Worm (Caenorhabditis elegans): ENCODE results near the gene fbxc-47.

The fbxc-47 gene

ce11 chrIV:3819278-3819777 is 14.0 kb downstream of the fbxc-47 start, which contains the start of gene bris-1 (continued):
- TF ChIP-seq php-3 (GFP tag; IDR thresholded peaks at IDR 0.05) = 0 out of 2 replicates have a peak, but pooled peaks have one; percentile 19
- no peak for TF ChIP-seq ceh-32 (tag; optimal IDR thresholded peaks at IDR 0.05; ENCODE audit: poor library complexity)
- TF ChIP-seq unc-62 (GFP tag; optimal IDR thresholded peaks at IDR 0.05 in 1 of 2) = peak in 1 of 2 experiments; percentile 17
- no peak for TF ChIP-seq unc-62 (tag; optimal IDR thresholded peaks at IDR 0.05)
- TF ChIP-seq Y105C5A.15 (GFP tag; IDR thresholded peaks at IDR 0.05) = no peak
- no peak for TF ChIP-seq duxl-1 (tag; optimal IDR thresholded peaks at IDR 0.05; ENCODE audit: poor library complexity)
- no peak for TF ChIP-seq set-16 (GFP tag; IDR thresholded peaks at IDR 0.05)
- no peak for TF ChIP-seq zag-1 (tag; optimal IDR thresholded peaks at IDR 0.05)
- no peak for TF ChIP-seq aly-2 (tag; optimal IDR thresholded peaks at IDR 0.05)
- no peak for TF ChIP-seq lir-3 (tag; optimal IDR thresholded peaks at IDR 0.05)
- TF ChIP-seq mxl-3 (GFP tag; optimal IDR thresholded peaks at IDR 0.05) = no peak
- TF ChIP-seq zfp-3 (GFP tag; conservative IDR thresholded peaks at IDR 0.05) = no peak
- no peak for TF ChIP-seq ZK546.5 (tag; optimal IDR thresholded peaks at IDR 0.05)
- TF ChIP-seq daf-8 (GFP tag; IDR thresholded peaks at IDR 0.05) = no peak
- TF ChIP-seq jun-1 (tag; optimal IDR thresholded peaks at IDR 0.05) = no peak
- TF ChIP-seq mes-2 (tag; optimal IDR thresholded peaks at IDR 0.05; ENCODE audit: poor library complexity, severe bottlenecking) = no peak
- TF ChIP-seq nhr-48 (tag; optimal IDR thresholded peaks at IDR 0.05) = no peak
- TF ChIP-seq tag-97 (GFP tag; IDR thresholded peaks at IDR 0.05) = no peak
- peak; percentile 25 for TF ChIP-seq dve-1 (tag; optimal IDR thresholded peaks at IDR 0.05; ENCODE audit: insufficient read depth)
- no peak for TF ChIP-seq saeg-2 (GFP tag; IDR thresholded peaks at IDR 0.05)
- no peak for TF ChIP-seq F26F4.8 (GFP tag; conservative IDR thresholded peaks at IDR 0.05)
- TF ChIP-seq snpc-1.2 (GFP tag; IDR thresholded peaks at IDR 0.05) = no peak
- TF ChIP-seq nhr-111 (GFP tag; optimal IDR thresholded peaks at IDR 0.05) = no peak
- TF ChIP-seq lin-39 (tag; optimal IDR thresholded peaks at IDR 0.05) = no peak
- TF ChIP-seq Y48G9A.11 (GFP tag; IDR thresholded peaks at IDR 0.05) = no peak
- TF ChIP-seq dpl-1 (GFP tag; optimal IDR thresholded peaks at IDR 0.05) = no peak
- no peak for TF ChIP-seq hlh-30 (tag; optimal IDR thresholded peaks at IDR 0.05; ENCODE audit: insufficient read depth)
- no peak for TF ChIP-seq mxl-2 (GFP tag; conservative IDR thresholded peaks at IDR 0.05)
- TF ChIP-seq lin-29 (GFP tag; IDR thresholded peaks at IDR 0.05) = no peak
- TF ChIP-seq unc-130 (GFP tag; optimal IDR thresholded peaks at IDR 0.05) = no peak
- no peak for TF ChIP-seq R02D3.7 (tag; optimal IDR thresholded peaks at IDR 0.05)
- TF ChIP-seq skn-1 (tag; optimal IDR thresholded peaks at IDR 0.05) = no peak
- peak; percentile 61 for TF ChIP-seq nhr-28 (tag; optimal IDR thresholded peaks at IDR 0.05)
- peak; percentile 7 for TF ChIP-seq nhr-77 (tag; optimal IDR thresholded peaks at IDR 0.05)
- TF ChIP-seq nhr-102 (tag; optimal IDR thresholded peaks at IDR 0.05) = no peak
- no peak for TF ChIP-seq fos-1 (tag; optimal IDR thresholded peaks at IDR 0.05)
- no peak for TF ChIP-seq daf-16 (GFP tag; optimal IDR thresholded peaks at IDR 0.05)
- TF ChIP-seq daf-16 (tag; optimal IDR thresholded peaks at IDR 0.05) = peak; percentile 43
- no peak for TF ChIP-seq daf-12 (tag; optimal IDR thresholded peaks at IDR 0.05)
- TF ChIP-seq madf-5 (GFP tag; IDR thresholded peaks at IDR 0.05) = no peak
- no peak for TF ChIP-seq mdt-29 (GFP tag; IDR thresholded peaks at IDR 0.05)
- no peak for TF ChIP-seq lin-13 (GFP tag; optimal IDR thresholded peaks at IDR 0.05)
- no peak for TF ChIP-seq nhr-6 (tag; optimal IDR thresholded peaks at IDR 0.05)
- TF ChIP-seq T20F7.1 (GFP tag; optimal IDR thresholded peaks at IDR 0.05) = no peak
- no peak for TF ChIP-seq F37D6.2 (tag; optimal IDR thresholded peaks at IDR 0.05)
- no peak for TF ChIP-seq spr-3 (GFP tag; optimal IDR thresholded peaks at IDR 0.05)
- TF ChIP-seq dmd-9 (GFP tag; IDR thresholded peaks at IDR 0.05) = no peak
- TF ChIP-seq snpc-4 (tag; optimal IDR thresholded peaks at IDR 0.05) = no peak
- TF ChIP-seq lsy-2 (tag; optimal IDR thresholded peaks at IDR 0.05) = no peak
- no peak for TF ChIP-seq nhr-42 (GFP tag; IDR thresholded peaks at IDR 0.05)
- no peak for TF ChIP-seq zip-2 (tag; optimal IDR thresholded peaks at IDR 0.05)
- TF ChIP-seq mdl-1 (tag; optimal IDR thresholded peaks at IDR 0.05) = no peak
